Fruit fly (Drosophila melanogaster): Measurements from ENCODE around the gene PIG-F.

Gene PIG-F

dm6 chr3L:19632766-19633632 lies 20.7 kb downstream of the PIG-F start (continued):
- no peak for TF ChIP-seq cato (GFP tag; optimal IDR thresholded peaks at IDR 0.05; ENCODE audit: borderline replicate concordance)
- TF ChIP-seq CG17186 (GFP tag; optimal IDR thresholded peaks at IDR 0.05), result no peak
- TF ChIP-seq gsb-n (tag; optimal IDR thresholded peaks at IDR 0.05), result no peak
- peak; percentile 80 for TF ChIP-seq CG12769 (tag; optimal IDR thresholded peaks at IDR 0.05)
- TF ChIP-seq croc (GFP tag; conservative IDR thresholded peaks at IDR 0.05), result no peak
- no peak for TF ChIP-seq CG1024 (GFP tag; IDR thresholded peaks at IDR 0.05)
- no peak for TF ChIP-seq maf-S (GFP tag; optimal IDR thresholded peaks at IDR 0.05)
- TF ChIP-seq Antp (GFP tag; optimal IDR thresholded peaks at IDR 0.05), result no peak
- no peak for TF ChIP-seq zen2 (GFP tag; IDR thresholded peaks at IDR 0.05; ENCODE audit: partially characterized antibody)
- TF ChIP-seq BtbVII (GFP tag; optimal IDR thresholded peaks at IDR 0.05), result peak; percentile 55
- no peak for TF ChIP-seq wor (GFP tag; IDR thresholded peaks at IDR 0.05)
- TF ChIP-seq CG10959 (GFP tag; IDR thresholded peaks at IDR 0.05), result no peak
- no peak for TF ChIP-seq tup (GFP tag; optimal IDR thresholded peaks at IDR 0.05)
- TF ChIP-seq CG1529 (GFP tag; optimal IDR thresholded peaks at IDR 0.05), result no peak
- no peak for TF ChIP-seq CG6791 (GFP tag; IDR thresholded peaks at IDR 0.05; ENCODE audit: partially characterized antibody)
- TF ChIP-seq Lpt (GFP tag; optimal IDR thresholded peaks at IDR 0.05), result no peak
- peak; percentile 53 for TF ChIP-seq corto (GFP tag; optimal IDR thresholded peaks at IDR 0.05)
- no peak for TF ChIP-seq Elba2 (GFP tag; optimal IDR thresholded peaks at IDR 0.05)
- TF ChIP-seq amos (GFP tag; IDR thresholded peaks at IDR 0.05; ENCODE audit: partially characterized antibody), result no peak; the same call in 1 of the 2 replicates
- TF ChIP-seq emc (GFP tag; optimal IDR thresholded peaks at IDR 0.05), result no peak
- TF ChIP-seq CHES-1-like (GFP tag; optimal IDR thresholded peaks at IDR 0.05), result no peak
- peak; percentile 100 for TF ChIP-seq sug (tag; optimal IDR thresholded peaks at IDR 0.05)
- peak; percentile 38; the same call in 1 of the 2 replicates for TF ChIP-seq Poxn (GFP tag; IDR thresholded peaks at IDR 0.05)
- TF ChIP-seq trem (tag; optimal IDR thresholded peaks at IDR 0.05), result no peak
- TF ChIP-seq dm (GFP tag; optimal IDR thresholded peaks at IDR 0.05), result no peak
- no peak for TF ChIP-seq CG12104 (GFP tag; optimal IDR thresholded peaks at IDR 0.05)
- TF ChIP-seq oc (tag; optimal IDR thresholded peaks at IDR 0.05), result peak; percentile 17
- TF ChIP-seq E2f2 (GFP tag; IDR thresholded peaks at IDR 0.05), result peak; percentile 30; the same call in 1 of the 2 replicates
- TF ChIP-seq Gug (GFP tag; IDR thresholded peaks at IDR 0.05), result peak; percentile 74; the same call in 3 of the 4 replicates
- no peak for TF ChIP-seq Lim3 (GFP tag; IDR thresholded peaks at IDR 0.05)
- TF ChIP-seq CG2712 (tag; optimal IDR thresholded peaks at IDR 0.05), result peak; percentile 51
- peak; percentile 58 for TF ChIP-seq sisA (GFP tag; IDR thresholded peaks at IDR 0.05)
- peak; percentile 16 for TF ChIP-seq CG4820 (GFP tag; optimal IDR thresholded peaks at IDR 0.05)
- TF ChIP-seq BEAF-32 (GFP tag; optimal IDR thresholded peaks at IDR 0.05), result no peak
- TF ChIP-seq Dad (GFP tag; optimal IDR thresholded peaks at IDR 0.05), result no peak
- TF ChIP-seq HLH54F (GFP tag; optimal IDR thresholded peaks at IDR 0.05), result peak; percentile 60
- TF ChIP-seq CG16863 (GFP tag; optimal IDR thresholded peaks at IDR 0.05), result peak; percentile 10
- peak; percentile 19 for TF ChIP-seq CG10274 (GFP tag; optimal IDR thresholded peaks at IDR 0.05)
- TF ChIP-seq ab (GFP tag; optimal IDR thresholded peaks at IDR 0.05), result no peak
- TF ChIP-seq her (GFP tag; optimal IDR thresholded peaks at IDR 0.05), result peak; percentile 21
- TF ChIP-seq Dref (GFP tag; IDR thresholded peaks at IDR 0.05), result no peak
- peak; percentile 28 for TF ChIP-seq nmo (GFP tag; optimal IDR thresholded peaks at IDR 0.05)
- TF ChIP-seq zfh1 (GFP tag; IDR thresholded peaks at IDR 0.05), result peak; percentile 21; the same call in 1 of the 3 replicates
- peak; percentile 84 for TF ChIP-seq lab (GFP tag; optimal IDR thresholded peaks at IDR 0.05)
- TF ChIP-seq Vsx1 (GFP tag; optimal IDR thresholded peaks at IDR 0.05), result peak; percentile 3
- no peak for TF ChIP-seq shn (GFP tag; optimal IDR thresholded peaks at IDR 0.05)
- no peak for TF ChIP-seq CG4707 (GFP tag; optimal IDR thresholded peaks at IDR 0.05)
- TF ChIP-seq CG13287 (GFP tag; IDR thresholded peaks at IDR 0.05; ENCODE audit: partially characterized antibody), result peak; percentile 38; the same call in 1 of the 2 replicates
- no peak for TF ChIP-seq HLHmδ (GFP tag; optimal IDR thresholded peaks at IDR 0.05)

Data from whole organism, embryonic.